Worm (Caenorhabditis elegans): ENCODE results near the gene plc-3.

plc-3 gene

ce11 chrII:10261261-10261660 lies 38.6 kb downstream of the plc-3 start:
- TF ChIP-seq unc-55 (GFP tag; optimal IDR thresholded peaks at IDR 0.05) (no peak), C08G9.2 (tag; optimal IDR thresholded peaks at IDR 0.05) (no peak), T23F11.4 (GFP tag; optimal IDR thresholded peaks at IDR 0.05) (no peak), F13H6.1 (tag; optimal IDR thresholded peaks at IDR 0.05) (no peak), pag-3 (tag; optimal IDR thresholded peaks at IDR 0.05; ENCODE audit: borderline replicate concordance) (no peak), ceh-9 (tag; optimal IDR thresholded peaks at IDR 0.05) (no peak)

ce11 chrII:10270052-10270451 lies 47.4 kb downstream of the plc-3 start, which contains the start of gene F54B3.2:
TSS of gene F54B3.2 (minus strand) at chrII:10270152.
- no peak for TF ChIP-seq hlh-6 (tag; optimal IDR thresholded peaks at IDR 0.05)
- TF ChIP-seq C08G9.2 (tag; optimal IDR thresholded peaks at IDR 0.05), result no peak
- no peak for TF ChIP-seq fkh-6 (tag; optimal IDR thresholded peaks at IDR 0.05)
- no peak for TF ChIP-seq odd-2 (tag; optimal IDR thresholded peaks at IDR 0.05)
- no peak for TF ChIP-seq K09A11.1 (tag; optimal IDR thresholded peaks at IDR 0.05; ENCODE audit: insufficient read depth)

ce11 chrII:10271093-10271492 lies 48.4 kb downstream of the plc-3 start, which contains the start of gene F54B3.4:
TSS of gene F54B3.4 (minus strand) at chrII:10271193.
- no peak for TF ChIP-seq ceh-2 (tag; optimal IDR thresholded peaks at IDR 0.05)
- no peak for TF ChIP-seq K09A11.1 (tag; optimal IDR thresholded peaks at IDR 0.05; ENCODE audit: insufficient read depth)
- TF ChIP-seq pqm-1 (tag; optimal IDR thresholded peaks at IDR 0.05), result no peak
- no peak for TF ChIP-seq hlh-30 (tag; optimal IDR thresholded peaks at IDR 0.05; ENCODE audit: insufficient read depth)
- TF ChIP-seq elt-4 (tag; optimal IDR thresholded peaks at IDR 0.05), result no peak
- no peak for TF ChIP-seq pag-3 (tag; optimal IDR thresholded peaks at IDR 0.05; ENCODE audit: borderline replicate concordance)
- no peak for TF ChIP-seq ceh-30 (tag; optimal IDR thresholded peaks at IDR 0.05)
- no peak for TF ChIP-seq ceh-18 (tag; optimal IDR thresholded peaks at IDR 0.05)
- TF ChIP-seq fkh-6 (tag; optimal IDR thresholded peaks at IDR 0.05), result no peak
- no peak for TF ChIP-seq pax-1 (tag; optimal IDR thresholded peaks at IDR 0.05)
- no peak for TF ChIP-seq hlh-13 (GFP tag; optimal IDR thresholded peaks at IDR 0.05)
- no peak for TF ChIP-seq dmd-4 (tag; optimal IDR thresholded peaks at IDR 0.05; ENCODE audit: borderline replicate concordance)
- no peak for TF ChIP-seq rnt-1 (tag; optimal IDR thresholded peaks at IDR 0.05)
- TF ChIP-seq ama-1 (optimal IDR thresholded peaks at IDR 0.05), result no peak
- no peak for TF ChIP-seq pat-9 (tag; optimal IDR thresholded peaks at IDR 0.05)
- TF ChIP-seq npax-4 (tag; optimal IDR thresholded peaks at IDR 0.05), result no peak
- no peak for TF ChIP-seq nfya-1 (tag; optimal IDR thresholded peaks at IDR 0.05)
- no peak for TF ChIP-seq tbx-7 (tag; optimal IDR thresholded peaks at IDR 0.05)
- TF ChIP-seq ceh-24 (tag; optimal IDR thresholded peaks at IDR 0.05), result no peak

Data from whole organism, late embryonic.